Worm (Caenorhabditis elegans): ENCODE measurements around the gene sdz-9.

DNA sequence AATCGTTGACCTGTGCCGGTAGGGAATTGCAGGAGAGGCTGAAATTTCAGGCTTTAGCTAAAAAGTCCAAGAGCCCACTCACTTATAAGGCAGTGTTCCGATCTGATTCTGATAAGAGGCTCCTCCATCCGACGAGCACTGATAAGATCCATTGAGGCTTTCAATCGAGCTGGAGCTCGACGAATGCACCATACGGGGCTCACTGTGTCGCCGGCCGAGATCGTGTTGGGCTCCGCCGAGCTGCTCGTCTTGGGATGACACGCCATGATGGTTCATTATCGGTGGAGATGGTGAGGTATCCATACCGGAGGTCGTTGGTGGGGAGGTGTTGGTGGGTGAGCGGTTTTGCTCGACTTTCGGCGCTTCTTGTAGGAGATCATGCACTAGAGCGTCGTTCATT, 23.0 kb upstream of the sdz-9 start:
- TF ChIP-seq unc-62 (GFP tag; optimal IDR thresholded peaks at IDR 0.05) (no peak), R02D3.7 (tag; optimal IDR thresholded peaks at IDR 0.05) (no peak), nhr-237 (tag; optimal IDR thresholded peaks at IDR 0.05) (no peak), F13H6.1 (tag; optimal IDR thresholded peaks at IDR 0.05) (no peak), lsy-2 (tag; optimal IDR thresholded peaks at IDR 0.05) (no peak), mab-5 (tag; optimal IDR thresholded peaks at IDR 0.05) (no peak), C34F6.9 (tag; optimal IDR thresholded peaks at IDR 0.05) (no peak), Y55F3AM.14 (GFP tag; optimal IDR thresholded peaks at IDR 0.05) (no peak), lin-11 (tag; optimal IDR thresholded peaks at IDR 0.05) (no peak), nhr-10 (tag; optimal IDR thresholded peaks at IDR 0.05) (no peak), nhr-11 (tag; optimal IDR thresholded peaks at IDR 0.05) (no peak)
